Worm (Caenorhabditis elegans): ENCODE data around the gene gly-10.
A peak's percentile ranks its signal among the peaks of the same experiment; 100 is the strongest.

gly-10 gene

ce11 chrIV:13776745-13777144, 2.2 kb upstream of the gly-10 start:
- TF ChIP-seq fos-1 (tag; optimal IDR thresholded peaks at IDR 0.05) (no peak), ama-1 (optimal IDR thresholded peaks at IDR 0.05) (no peak), peb-1 (tag; optimal IDR thresholded peaks at IDR 0.05) (no peak), nhr-23 (tag; optimal IDR thresholded peaks at IDR 0.05) (no peak), ZK546.5 (tag; optimal IDR thresholded peaks at IDR 0.05) (no peak), ceh-16 (tag; optimal IDR thresholded peaks at IDR 0.05) (no peak), unc-62 (GFP tag; optimal IDR thresholded peaks at IDR 0.05) (no peak), unc-55 (GFP tag; optimal IDR thresholded peaks at IDR 0.05) (no peak), nhr-129 (tag; optimal IDR thresholded peaks at IDR 0.05) (no peak), nhr-6 (tag; optimal IDR thresholded peaks at IDR 0.05) (no peak), ztf-4 (tag; optimal IDR thresholded peaks at IDR 0.05) (no peak), elt-1 (tag; optimal IDR thresholded peaks at IDR 0.05) (no peak), mdl-1 (tag; optimal IDR thresholded peaks at IDR 0.05) (no peak), egl-27 (tag; optimal IDR thresholded peaks at IDR 0.05) (no peak)

- TF ChIP-seq crh-2 (tag; optimal IDR thresholded peaks at IDR 0.05) = peak; percentile 55
- peak; percentile 73 for TF ChIP-seq gmeb-1 (tag; optimal IDR thresholded peaks at IDR 0.05)
- TF ChIP-seq F13H6.1 (tag; optimal IDR thresholded peaks at IDR 0.05) = peak; percentile 40
- peak; percentile 36 for TF ChIP-seq nhr-21 (tag; optimal IDR thresholded peaks at IDR 0.05)
- no peak for TF ChIP-seq mdl-1 (tag; optimal IDR thresholded peaks at IDR 0.05)
- TF ChIP-seq lsy-2 (tag; optimal IDR thresholded peaks at IDR 0.05) = peak; percentile 57 to 92
- TF ChIP-seq snpc-4 (tag; optimal IDR thresholded peaks at IDR 0.05) = peak; percentile 71
- no peak for TF ChIP-seq dmd-4 (tag; optimal IDR thresholded peaks at IDR 0.05)
- no peak for TF ChIP-seq unc-39 (tag; optimal IDR thresholded peaks at IDR 0.05)
- no peak for TF ChIP-seq unc-62 (GFP tag; optimal IDR thresholded peaks at IDR 0.05)
- TF ChIP-seq lin-11 (tag; optimal IDR thresholded peaks at IDR 0.05) = peak; percentile 60
- TF ChIP-seq skn-1 (tag; optimal IDR thresholded peaks at IDR 0.05) = no peak
- peak; percentile 36 for TF ChIP-seq fos-1 (tag; optimal IDR thresholded peaks at IDR 0.05)
- peak; percentile 71 for TF ChIP-seq sma-3 (GFP tag; optimal IDR thresholded peaks at IDR 0.05)
- TF ChIP-seq lin-39 (tag; optimal IDR thresholded peaks at IDR 0.05) = no peak
- TF ChIP-seq R02D3.7 (tag; optimal IDR thresholded peaks at IDR 0.05) = no peak
- peak; percentile 27 for TF ChIP-seq sem-4 (tag; optimal IDR thresholded peaks at IDR 0.05)
- no peak for TF ChIP-seq Y55F3AM.14 (GFP tag; optimal IDR thresholded peaks at IDR 0.05)
- TF ChIP-seq nhr-10 (tag; optimal IDR thresholded peaks at IDR 0.05) = no peak
- peak; percentile 84 for TF ChIP-seq C34F6.9 (tag; optimal IDR thresholded peaks at IDR 0.05)
- no peak for TF ChIP-seq nhr-77 (tag; optimal IDR thresholded peaks at IDR 0.05)
- no peak for TF ChIP-seq elt-1 (tag; optimal IDR thresholded peaks at IDR 0.05)
- no peak for TF ChIP-seq sma-9 (GFP tag; optimal IDR thresholded peaks at IDR 0.05)
- no peak for TF ChIP-seq sma-9 (tag; optimal IDR thresholded peaks at IDR 0.05)
- TF ChIP-seq ceh-16 (tag; optimal IDR thresholded peaks at IDR 0.05) = no peak
- TF ChIP-seq nhr-25 (tag; optimal IDR thresholded peaks at IDR 0.05) = peak; percentile 61
- no peak for TF ChIP-seq elt-3 (tag; optimal IDR thresholded peaks at IDR 0.05)
- TF ChIP-seq nhr-6 (tag; optimal IDR thresholded peaks at IDR 0.05) = no peak
- no peak for TF ChIP-seq egl-27 (tag; optimal IDR thresholded peaks at IDR 0.05)
- no peak for TF ChIP-seq ztf-1 (GFP tag; conservative IDR thresholded peaks at IDR 0.05)
- TF ChIP-seq mab-5 (tag; optimal IDR thresholded peaks at IDR 0.05) = no peak
- TF ChIP-seq ztf-11 (tag; optimal IDR thresholded peaks at IDR 0.05) = no peak
- peak; percentile 90 for TF ChIP-seq unc-55 (GFP tag; optimal IDR thresholded peaks at IDR 0.05)
- no peak for TF ChIP-seq blmp-1 (tag; optimal IDR thresholded peaks at IDR 0.05; ENCODE audit: insufficient read depth)
- TF ChIP-seq nhr-23 (tag; optimal IDR thresholded peaks at IDR 0.05) = no peak
- TF ChIP-seq nhr-129 (tag; optimal IDR thresholded peaks at IDR 0.05) = peak; percentile 91
- no peak for TF ChIP-seq aly-2 (tag; optimal IDR thresholded peaks at IDR 0.05)
- no peak for TF ChIP-seq ZK546.5 (tag; optimal IDR thresholded peaks at IDR 0.05)
- TF ChIP-seq ztf-4 (tag; optimal IDR thresholded peaks at IDR 0.05) = peak; percentile 56
- TF ChIP-seq mbf-1 (tag; optimal IDR thresholded peaks at IDR 0.05) = no peak
- no peak for TF ChIP-seq nhr-11 (tag; optimal IDR thresholded peaks at IDR 0.05)
- TF ChIP-seq alr-1 (tag; optimal IDR thresholded peaks at IDR 0.05) = no peak
- peak; percentile 17 for TF ChIP-seq ama-1 (optimal IDR thresholded peaks at IDR 0.05)
- TF ChIP-seq nhr-237 (tag; optimal IDR thresholded peaks at IDR 0.05) = no peak
- peak; percentile 72 for TF ChIP-seq lin-13 (GFP tag; optimal IDR thresholded peaks at IDR 0.05)
- TF ChIP-seq nhr-12 (tag; optimal IDR thresholded peaks at IDR 0.05) = no peak
- no peak for TF ChIP-seq peb-1 (tag; optimal IDR thresholded peaks at IDR 0.05)
These were observed 1.4 kb upstream of the gly-10 start, which contains the start of gene rpl-18 for ce11 chrIV:13777480-13777879. Gene rpl-18 (plus strand): TSS chrIV:13777865.
